Worm (Caenorhabditis elegans) whole organism, young adult: ENCODE measurements around the gene hog-1.

Experiments
- F33H1.4 ChIP-seq: fragments of 200-800 bp; sonication (Bioruptor generic); IDR thresholded peaks from 2 replicates; pipeline ENCODE4 v1.3.6; 2022; ENCODE audit warnings: missing genetic modification reagents, missing genetic modification characterization, missing compliant biosample characterization
- ama-1 ChIP-seq, 3 experiments: fragments of 150-350 bp in 1 of 3; sonication (generic microtip) in 2 of 3; optimal IDR thresholded peaks; 2 replicates each; lab custom pipeline; 2014 to 2018; ENCODE audit warnings: missing biosample characterization in 2 of 3, missing genetic modification characterization in 2 of 3, missing genetic modification reagents in 2 of 3
- atf-7 ChIP-seq: sonication (generic microtip); optimal IDR thresholded peaks from 2 replicates; lab custom pipeline; 2017; ENCODE audit warnings: mild to moderate bottlenecking, missing genetic modification characterization, missing compliant biosample characterization
- cebp-2 ChIP-seq: fragments of 200-800 bp; sonication (Bioruptor generic); IDR thresholded peaks from 2 replicates; pipeline ENCODE4 v1.3.6; 2022; ENCODE audit warnings: missing genetic modification characterization, missing compliant biosample characterization
- chd-7 ChIP-seq: sonication (generic microtip); optimal IDR thresholded peaks from 2 replicates; lab custom pipeline; 2016; ENCODE audit warnings: mild to moderate bottlenecking, missing genetic modification characterization, moderate library complexity, missing compliant biosample characterization
- hlh-12 ChIP-seq: sonication (generic microtip); optimal IDR thresholded peaks from 2 replicates; lab custom pipeline; 2016; ENCODE audit warnings: missing genetic modification characterization, missing compliant biosample characterization
- hmg-20 ChIP-seq: fragments of 200-800 bp; sonication (Bioruptor generic); IDR thresholded peaks from 2 replicates; pipeline ENCODE4 v1.3.6; 2022; ENCODE audit warnings: missing genetic modification reagents, missing genetic modification characterization, missing compliant biosample characterization
- lin-26 ChIP-seq: fragments of 200-800 bp; sonication (Bioruptor generic); IDR thresholded peaks from 2 replicates; pipeline ENCODE4 v1.3.6; 2022; ENCODE audit warnings: missing genetic modification reagents, missing genetic modification characterization, missing compliant biosample characterization
- lin-35 ChIP-seq, 3 experiments: fragments of 150-350 bp in 2 of 3; sonication (generic microtip) in 1 of 3; optimal IDR thresholded peaks; 2 replicates each; lab custom pipeline; 2014 to 2018; ENCODE audit warnings: missing biosample characterization in 3 of 3, missing genetic modification characterization in 3 of 3, missing genetic modification reagents in 3 of 3
- lin-54 ChIP-seq: fragments of 200-800 bp; sonication (Bioruptor generic); optimal IDR thresholded peaks from 2 replicates; lab custom pipeline; 2018; ENCODE audit warnings: mild to moderate bottlenecking, missing genetic modification characterization, missing compliant biosample characterization
- mcd-1 ChIP-seq: fragments of 200-800 bp; sonication (Bioruptor generic); IDR thresholded peaks from 2 replicates; pipeline ENCODE4 v1.3.6; 2022; ENCODE audit warnings: missing genetic modification reagents, missing genetic modification characterization, missing compliant biosample characterization
- nhr-80 ChIP-seq: sonication (generic microtip); optimal IDR thresholded peaks from 2 replicates; lab custom pipeline; 2016; ENCODE audit warnings: missing genetic modification characterization, missing compliant biosample characterization
- sdz-38 ChIP-seq: sonication (generic microtip); optimal IDR thresholded peaks from 2 replicates; lab custom pipeline; 2016; ENCODE audit warnings: missing genotype, missing genetic modification characterization, missing compliant biosample characterization
- sea-2 ChIP-seq: fragments of 200-800 bp; sonication (Bioruptor generic); IDR thresholded peaks from 2 replicates; pipeline ENCODE4 v1.3.6; 2022; ENCODE audit warnings: missing genetic modification characterization, missing compliant biosample characterization
- zim-3 ChIP-seq: sonication (generic microtip); optimal IDR thresholded peaks from 2 replicates; lab custom pipeline; 2017; ENCODE audit warnings: mild to moderate bottlenecking, missing genetic modification characterization, moderate library complexity, missing compliant biosample characterization

The hog-1 gene

ce11 chrX:5805872-5806472 is 48.1 kb downstream of the hog-1 start, which contains the start of gene F13D11.3:
Gene F13D11.3 (minus strand): TSS chrX:5805922.
- no peak for TF ChIP-seq hmg-20
- no peak for TF ChIP-seq sdz-38 (tag; lab: Kevin White, UChicago)
- no peak for TF ChIP-seq nhr-80
- TF ChIP-seq hlh-12 (tag; lab: Kevin White, UChicago), result no peak
- no peak for TF ChIP-seq cebp-2 (GFP tag; lab: Robert Waterston, UW)
- TF ChIP-seq ama-1 (optimal IDR thresholded peaks at IDR 0.05; lab: Kevin White, UChicago), result no peak
- TF ChIP-seq ama-1 (GFP tag; optimal IDR thresholded peaks at IDR 0.05; lab: Kevin White, UChicago), result no peak

DNA sequence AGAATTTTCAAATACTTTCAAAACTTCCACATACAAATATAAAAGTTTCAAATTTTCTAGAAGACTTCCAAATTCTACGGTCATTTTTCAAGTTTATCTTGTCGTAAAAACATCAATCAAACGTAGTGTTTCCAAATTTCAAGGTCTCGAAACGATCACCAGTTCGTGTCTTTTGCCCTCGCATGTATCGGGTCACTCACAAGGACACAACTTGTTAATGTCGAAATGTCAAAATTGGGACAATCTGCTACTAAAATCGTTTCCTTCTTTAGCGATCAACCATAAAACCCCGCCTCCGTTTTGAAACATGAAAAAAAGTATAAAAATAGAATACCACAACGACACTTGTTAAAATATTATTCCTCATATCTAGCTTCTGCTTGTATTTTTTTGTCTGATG is 50.6 kb downstream of the hog-1 start:
- no peak for TF ChIP-seq lin-26
- no peak for TF ChIP-seq atf-7 (tag; lab: Kevin White, UChicago)
- TF ChIP-seq F33H1.4 (GFP tag; lab: Robert Waterston, UW), result no peak

- TF ChIP-seq lin-35 (GFP tag; optimal IDR thresholded peaks at IDR 0.05; lab: Kevin White, UChicago), result no peak
- no peak for TF ChIP-seq zim-3 (tag; lab: Kevin White, UChicago)
- TF ChIP-seq lin-54 (GFP tag; lab: Kevin White, UChicago), result no peak
- TF ChIP-seq sea-2 (GFP tag; lab: Robert Waterston, UW), result no peak
- no peak for TF ChIP-seq chd-7 (tag; lab: Kevin White, UChicago)
- TF ChIP-seq mcd-1 (GFP tag; lab: Robert Waterston, UW), result no peak
Measured at ce11 chrX:5802582-5802981, 51.5 kb downstream of the hog-1 start.
